Worm (Caenorhabditis elegans) whole organism, L3 larva: ENCODE results near the gene R02C2.7.

Experiments used
- ZK546.5 ChIP-seq: sonication (generic microtip); optimal IDR thresholded peaks from 2 replicates; lab custom pipeline; 2017; ENCODE audit warnings: missing biosample characterization, missing genetic modification characterization
- ceh-16 ChIP-seq: sonication (generic microtip); optimal IDR thresholded peaks from 2 replicates; lab custom pipeline; 2017; ENCODE audit warnings: missing biosample characterization, missing genetic modification characterization
- eor-1 ChIP-seq, 2 experiments: fragments of 150-350 bp; optimal IDR thresholded peaks; 2 replicates each; lab custom pipeline; 2014 to 2018; ENCODE audit warnings: missing biosample characterization in 2 of 2, missing genetic modification characterization in 2 of 2
- lin-39 ChIP-seq: fragments of 150-350 bp; optimal IDR thresholded peaks from 2 replicates; lab custom pipeline; 2018; ENCODE audit warnings: missing biosample characterization, missing genetic modification reagents, missing genetic modification characterization
- mdl-1 ChIP-seq: fragments of 150-350 bp; optimal IDR thresholded peaks from 2 replicates; lab custom pipeline; 2014; ENCODE audit warnings: missing biosample characterization, missing genetic modification characterization
- nhr-11 ChIP-seq: fragments of 150-350 bp; optimal IDR thresholded peaks from 2 replicates; lab custom pipeline; 2014; ENCODE audit warnings: missing biosample characterization, missing genetic modification characterization
- nhr-12 ChIP-seq: fragments of 150-350 bp; optimal IDR thresholded peaks from 2 replicates; lab custom pipeline; 2014; ENCODE audit warnings: missing biosample characterization, missing genetic modification characterization
- nhr-25 ChIP-seq: sonication (generic microtip); optimal IDR thresholded peaks from 2 replicates; lab custom pipeline; 2017; ENCODE audit warnings: missing biosample characterization, missing genetic modification characterization
- nhr-28 ChIP-seq: fragments of 150-350 bp; optimal IDR thresholded peaks from 2 replicates; lab custom pipeline; 2014; ENCODE audit warnings: missing biosample characterization, missing genetic modification characterization
- nhr-67 ChIP-seq: fragments of 150-350 bp; optimal IDR thresholded peaks from 2 replicates; lab custom pipeline; 2014; ENCODE audit warnings: missing biosample characterization, missing genetic modification characterization
- skn-1 ChIP-seq: fragments of 150-350 bp; optimal IDR thresholded peaks from 2 replicates; lab custom pipeline; 2014; ENCODE audit warnings: missing biosample characterization, missing genetic modification characterization
- snpc-4 ChIP-seq: fragments of 150-350 bp; optimal IDR thresholded peaks from 2 replicates; lab custom pipeline; 2014; ENCODE audit warnings: missing biosample characterization, missing genetic modification characterization
- tbx-2 ChIP-seq: sonication (generic microtip); optimal IDR thresholded peaks from 2 replicates; lab custom pipeline; 2016; ENCODE audit warnings: mild to moderate bottlenecking, missing genetic modification characterization, missing compliant biosample characterization

ce11 chrV:194760-195159 is 47.7 kb downstream of the R02C2.7 start:
- TF ChIP-seq snpc-4 (no peak), nhr-28 (tag; lab: Kevin White, UChicago) (no peak), tbx-2 (tag; lab: Kevin White, UChicago) (no peak), nhr-12 (tag; lab: Kevin White, UChicago) (no peak), eor-1 (tag; optimal IDR thresholded peaks at IDR 0.05; lab: Kevin White, UChicago) (no peak), nhr-25 (tag; lab: Kevin White, UChicago) (no peak), ceh-16 (tag; lab: Kevin White, UChicago) (no peak), nhr-67 (tag; lab: Kevin White, UChicago) (no peak), lin-39 (no peak), nhr-11 (tag; lab: Kevin White, UChicago) (no peak), skn-1 (tag; lab: Kevin White, UChicago) (no peak), ZK546.5 (tag; lab: Kevin White, UChicago) (no peak), mdl-1 (tag; lab: Kevin White, UChicago) (no peak)
